Fruit fly (Drosophila melanogaster) whole organism, embryonic: Measurements from ENCODE around the gene P5cr-2.

Experiments used
- Adf1 ChIP-seq: fragments of 200-800 bp; sonication (Bioruptor generic); IDR thresholded peaks from 2 replicates; pipeline ENCODE4 v1.3.6; 2022; ENCODE audit warnings: missing biosample characterization, missing genetic modification characterization
- Bgb ChIP-seq: fragments of 200-800 bp; sonication (Bioruptor generic); IDR thresholded peaks from 2 replicates; pipeline ENCODE4 v1.3.6; 2022; ENCODE audit warnings: missing biosample characterization, missing genetic modification characterization; ENCODE audit not compliant: partially characterized antibody
- CG11456 ChIP-seq: fragments of 200-800 bp; sonication (Bioruptor generic); IDR thresholded peaks from 3 replicates; pipeline ENCODE4 v1.3.6; 2022; ENCODE audit warnings: missing biosample characterization, missing genetic modification characterization
- CG11560 ChIP-seq: fragments of 200-800 bp; sonication (Bioruptor generic); IDR thresholded peaks from 3 replicates; pipeline ENCODE4 v1.3.6; 2022; ENCODE audit warnings: missing biosample characterization, missing genetic modification characterization
- CG13287 ChIP-seq: fragments of 200-800 bp; sonication (Bioruptor generic); IDR thresholded peaks from 2 replicates; pipeline ENCODE4 v1.3.6; 2022; ENCODE audit warnings: missing biosample characterization, missing genetic modification characterization; ENCODE audit not compliant: partially characterized antibody
- CG16813 ChIP-seq: fragments of 200-800 bp; sonication (Bioruptor generic); IDR thresholded peaks from 3 replicates; pipeline ENCODE4 v1.3.6; 2022; ENCODE audit warnings: missing biosample characterization, missing genetic modification characterization; ENCODE audit not compliant: partially characterized antibody
- CG30020 ChIP-seq: fragments of 200-800 bp; optimal IDR thresholded peaks from 2 replicates; lab custom pipeline; 2019; ENCODE audit warnings: missing biosample characterization, mild to moderate bottlenecking, missing genetic modification characterization, moderate library complexity
- CG3163 ChIP-seq: fragments of 200-800 bp; sonication (Bioruptor generic); optimal IDR thresholded peaks from 3 replicates; lab custom pipeline; 2016; ENCODE audit warnings: missing biosample characterization, missing genetic modification characterization
- CG32767 ChIP-seq: fragments of 200-800 bp; sonication (Bioruptor generic); IDR thresholded peaks from 2 replicates; pipeline ENCODE4 v1.3.6; 2022; ENCODE audit warnings: missing biosample characterization, missing genetic modification characterization
- CG3281 ChIP-seq: fragments of 200-800 bp; sonication (Bioruptor generic); optimal IDR thresholded peaks from 3 replicates; lab custom pipeline; 2017; ENCODE audit warnings: missing biosample characterization, mild to moderate bottlenecking, missing genetic modification characterization
- CG34224 ChIP-seq: fragments of 200-800 bp; sonication (Bioruptor generic); IDR thresholded peaks from 3 replicates; pipeline ENCODE4 v1.3.6; 2022; ENCODE audit warnings: missing biosample characterization, missing genetic modification characterization; ENCODE audit not compliant: partially characterized antibody
- CG34422 ChIP-seq: fragments of 200-800 bp; sonication (Bioruptor generic); IDR thresholded peaks from 3 replicates; pipeline ENCODE4 v1.3.6; 2022; ENCODE audit warnings: missing biosample characterization, missing genetic modification characterization
- CG6175 ChIP-seq: fragments of 200-800 bp; sonication (Bioruptor generic); IDR thresholded peaks from 3 replicates; pipeline ENCODE4 v1.3.6; 2022; ENCODE audit warnings: missing biosample characterization, missing genetic modification characterization
- CG6272 ChIP-seq: fragments of 200-800 bp; sonication (Bioruptor generic); IDR thresholded peaks from 2 replicates; pipeline ENCODE4 v1.3.6; 2022; ENCODE audit warnings: missing biosample characterization, missing genetic modification characterization
- CG7786 ChIP-seq: fragments of 200-800 bp; sonication (Bioruptor generic); optimal IDR thresholded peaks from 2 replicates; lab custom pipeline; 2016; ENCODE audit warnings: missing biosample characterization, missing genetic modification characterization
- CG9437 ChIP-seq: fragments of 200-800 bp; sonication (Bioruptor generic); optimal IDR thresholded peaks from 2 replicates; lab custom pipeline; 2018; ENCODE audit warnings: missing biosample characterization, mild to moderate bottlenecking, missing genetic modification characterization
- Dip3 ChIP-seq: fragments of 200-800 bp; sonication (Bioruptor generic); optimal IDR thresholded peaks from 3 replicates; lab custom pipeline; 2016; ENCODE audit warnings: missing biosample characterization, missing genetic modification characterization
- E2f2 ChIP-seq: fragments of 200-800 bp; sonication (Bioruptor generic); IDR thresholded peaks from 2 replicates; pipeline ENCODE4 v1.3.6; 2022; ENCODE audit warnings: missing biosample characterization, missing genetic modification characterization
- Gsc ChIP-seq: fragments of 200-800 bp; sonication (Bioruptor generic); IDR thresholded peaks from 2 replicates; pipeline ENCODE4 v1.3.6; 2022; ENCODE audit warnings: missing biosample characterization, missing genetic modification characterization
- HLH54F ChIP-seq: fragments of 200-800 bp; sonication (Bioruptor generic); optimal IDR thresholded peaks from 3 replicates; lab custom pipeline; 2016; ENCODE audit warnings: missing biosample characterization, missing genetic modification characterization
- Hr39 ChIP-seq: fragments of >200 bp; optimal IDR thresholded peaks from 2 replicates; lab custom pipeline; 2017
- MBD-R2 ChIP-seq: fragments of 200-800 bp; sonication (Bioruptor generic); IDR thresholded peaks from 2 replicates; pipeline ENCODE4 v1.3.6; 2022; ENCODE audit warnings: missing biosample characterization, missing genetic modification characterization
- MESR4 ChIP-seq: fragments of 200-800 bp; sonication (Bioruptor generic); optimal IDR thresholded peaks from 2 replicates; lab custom pipeline; 2018; ENCODE audit warnings: missing biosample characterization, mild to moderate bottlenecking, missing genetic modification characterization, moderate library complexity
- Med ChIP-seq: fragments of 200-800 bp; sonication (Bioruptor generic); peaks from one replicate; lab custom pipeline; 2016; ENCODE audit warnings: missing biosample characterization, missing genetic modification characterization, mild to moderate bottlenecking, inconsistent platforms, moderate library complexity
- Optix ChIP-seq: fragments of 200-800 bp; sonication (Bioruptor generic); IDR thresholded peaks from 3 replicates; pipeline ENCODE4 v1.3.6; 2022; ENCODE audit warnings: missing biosample characterization, missing genetic modification characterization
- Pdp1 ChIP-seq, 2 experiments: fragments of 200-800 bp; sonication (Bioruptor generic); optimal IDR thresholded peaks; 3 replicates each; lab custom pipeline; 2016; ENCODE audit warnings: missing biosample characterization in 2 of 2, missing genetic modification characterization in 2 of 2, mild to moderate bottlenecking in 1 of 2, moderate library complexity in 1 of 2
- Rfx ChIP-seq: fragments of 200-800 bp; sonication (Bioruptor generic); IDR thresholded peaks from 2 replicates; pipeline ENCODE4 v1.3.6; 2022; ENCODE audit warnings: missing biosample characterization, missing genetic modification characterization
- Sin3A ChIP-seq: fragments of >200 bp; optimal IDR thresholded peaks from 2 replicates; lab custom pipeline; 2018
- YL-1 ChIP-seq: fragments of 200-800 bp; sonication (Bioruptor generic); optimal IDR thresholded peaks from 3 replicates; lab custom pipeline; 2017; ENCODE audit warnings: missing biosample characterization, mild to moderate bottlenecking, missing genetic modification characterization
- ato ChIP-seq: fragments of 200-800 bp; sonication (Bioruptor generic); IDR thresholded peaks from 2 replicates; pipeline ENCODE4 v1.3.6; 2022; ENCODE audit warnings: missing biosample characterization, missing genetic modification characterization; ENCODE audit not compliant: partially characterized antibody
- az2 ChIP-seq: fragments of 200-800 bp; sonication (Bioruptor generic); optimal IDR thresholded peaks from 3 replicates; lab custom pipeline; 2016; ENCODE audit warnings: missing biosample characterization, missing genetic modification characterization
- bbx ChIP-seq: fragments of 200-800 bp; sonication (Bioruptor generic); IDR thresholded peaks from 2 replicates; pipeline ENCODE4 v1.3.6; 2022; ENCODE audit warnings: missing biosample characterization, missing genetic modification characterization; ENCODE audit not compliant: partially characterized antibody
- bowl ChIP-seq: fragments of 200-800 bp; sonication (Bioruptor generic); IDR thresholded peaks from 2 replicates; pipeline ENCODE4 v1.3.6; 2022; ENCODE audit warnings: missing biosample characterization, missing genetic modification characterization
- ci ChIP-seq: fragments of 200-800 bp; sonication (Bioruptor generic); IDR thresholded peaks from 3 replicates; pipeline ENCODE4 v1.3.6; 2022; ENCODE audit warnings: missing biosample characterization, missing genetic modification characterization
- dan ChIP-seq: fragments of 200-800 bp; sonication (Bioruptor generic); IDR thresholded peaks from 2 replicates; pipeline ENCODE4 v1.3.6; 2022; ENCODE audit warnings: missing biosample characterization, missing genetic modification characterization
- fru ChIP-seq: fragments of >200 bp; optimal IDR thresholded peaks from 2 replicates; lab custom pipeline; 2017
- gfzf ChIP-seq: fragments of 200-800 bp; sonication (Bioruptor generic); optimal IDR thresholded peaks from 2 replicates; lab custom pipeline; 2016; ENCODE audit warnings: missing biosample characterization, mild to moderate bottlenecking, missing genetic modification characterization, moderate library complexity
- inv ChIP-seq: fragments of 200-800 bp; sonication (Bioruptor generic); IDR thresholded peaks from 2 replicates; pipeline ENCODE4 v1.3.6; 2022; ENCODE audit warnings: missing biosample characterization, missing genetic modification characterization; ENCODE audit not compliant: partially characterized antibody
- pb ChIP-seq: fragments of 200-800 bp; sonication (Bioruptor generic); optimal IDR thresholded peaks from 3 replicates; lab custom pipeline; 2016; ENCODE audit warnings: missing biosample characterization, missing genetic modification characterization
- pfk ChIP-seq: fragments of 200-800 bp; sonication (Bioruptor generic); optimal IDR thresholded peaks from 2 replicates; lab custom pipeline; 2018; ENCODE audit warnings: missing biosample characterization, mild to moderate bottlenecking, missing genetic modification characterization, moderate library complexity
- pzg ChIP-seq: fragments of 200-800 bp; sonication (Bioruptor generic); optimal IDR thresholded peaks from 3 replicates; lab custom pipeline; 2018; ENCODE audit warnings: missing biosample characterization, mild to moderate bottlenecking, missing genetic modification characterization, moderate library complexity
- sens ChIP-seq: fragments of 200-800 bp; sonication (Bioruptor generic); peaks from one replicate; lab custom pipeline; 2016; ENCODE audit warnings: missing biosample characterization, missing genetic modification characterization
- slbo ChIP-seq: fragments of 200-800 bp; sonication (Bioruptor generic); IDR thresholded peaks from 2 replicates; pipeline ENCODE4 v1.3.6; 2022; ENCODE audit warnings: missing biosample characterization, missing genetic modification characterization
- sna ChIP-seq: fragments of 200-800 bp; sonication (Bioruptor generic); IDR thresholded peaks from 2 replicates; pipeline ENCODE4 v1.3.6; 2022; ENCODE audit warnings: missing biosample characterization, missing genetic modification characterization; ENCODE audit not compliant: partially characterized antibody
- tin ChIP-seq: fragments of 200-800 bp; sonication (Bioruptor generic); optimal IDR thresholded peaks from 3 replicates; lab custom pipeline; 2016; ENCODE audit warnings: missing biosample characterization, missing genetic modification characterization
- trem ChIP-seq: fragments of 200-800 bp; optimal IDR thresholded peaks from 3 replicates; lab custom pipeline; 2019; ENCODE audit warnings: missing biosample characterization, mild to moderate bottlenecking, missing genetic modification characterization, moderate library complexity
- twi ChIP-seq: fragments of 200-800 bp; optimal IDR thresholded peaks from 2 replicates; lab custom pipeline; 2019; ENCODE audit warnings: missing biosample characterization, mild to moderate bottlenecking, missing genetic modification characterization, moderate library complexity
- unpg ChIP-seq: fragments of 200-800 bp; sonication (Bioruptor generic); optimal IDR thresholded peaks from 3 replicates; lab custom pipeline; 2018; ENCODE audit warnings: missing biosample characterization, mild to moderate bottlenecking, missing genetic modification characterization, moderate library complexity
- wor ChIP-seq: fragments of 200-800 bp; sonication (Bioruptor generic); IDR thresholded peaks from 2 replicates; pipeline ENCODE4 v1.3.6; 2022; ENCODE audit warnings: missing biosample characterization, missing genetic modification characterization

P5cr-2 gene

dm6 chr3R:17540497-17540822 is 5.8 kb downstream of the P5cr-2 start:
- TF ChIP-seq CG11560 (tag; lab: Robert Waterston, UW), result no peak
- TF ChIP-seq CG32767 (GFP tag; lab: Robert Waterston, UW), result peak; percentile 34; the same call in 1 of the 2 replicates
- 0 out of 3 replicates have a peak, but pooled peaks have one; percentile 57 for TF ChIP-seq CG6175 (GFP tag; lab: Robert Waterston, UW)
- TF ChIP-seq pfk (GFP tag; lab: Kevin White, UChicago), result peak; percentile 90
- no peak for TF ChIP-seq inv (GFP tag; lab: Robert Waterston, UW)
- peak; percentile 63 for TF ChIP-seq YL-1 (GFP tag; lab: Kevin White, UChicago)
- TF ChIP-seq bowl (GFP tag; lab: Robert Waterston, UW), result no peak
- TF ChIP-seq CG34422, result peak; percentile 45; the same call in 1 of the 3 replicates
- no peak for TF ChIP-seq unpg (GFP tag; lab: Kevin White, UChicago)
- TF ChIP-seq Rfx (GFP tag; lab: Robert Waterston, UW), result no peak
- TF ChIP-seq CG34224 (GFP tag; lab: Robert Waterston, UW), result peak; percentile 33; the same call in 1 of the 3 replicates
- peak; percentile 30 for TF ChIP-seq Sin3A (lab: Kevin White, UChicago)
- no peak for TF ChIP-seq CG6272 (GFP tag; lab: Robert Waterston, UW)
- 0 out of 2 replicates have a peak, but pooled peaks have one; percentile 33 for TF ChIP-seq sna (GFP tag; lab: Robert Waterston, UW)
- TF ChIP-seq ato, result 0 out of 2 replicates have a peak, but pooled peaks have one; percentile 23
- 0 out of 2 replicates have a peak, but pooled peaks have one; percentile 10 for TF ChIP-seq bbx (GFP tag; lab: Robert Waterston, UW)
- TF ChIP-seq MESR4, result peak; percentile 95
- TF ChIP-seq Med, result peak; percentile 69
- TF ChIP-seq MBD-R2 (GFP tag; lab: Robert Waterston, UW), result peak; percentile 54
- peak; percentile 19; the same call in 1 of the 2 replicates for TF ChIP-seq CG13287 (GFP tag; lab: Robert Waterston, UW)
- TF ChIP-seq twi (tag; lab: Kevin White, UChicago), result no peak
- peak; percentile 97 for TF ChIP-seq Adf1 (GFP tag; lab: Robert Waterston, UW)
- TF ChIP-seq wor (GFP tag; lab: Robert Waterston, UW), result no peak
- no peak for TF ChIP-seq trem

- TF ChIP-seq Med (peak; percentile 56), CG16813 (GFP tag; lab: Robert Waterston, UW) (0 out of 3 replicates have a peak, but pooled peaks have one; percentile 12), CG11456 (GFP tag; lab: Robert Waterston, UW) (0 out of 3 replicates have a peak, but pooled peaks have one; percentile 38), Hr39 (peak; percentile 6), Dip3 (GFP tag; lab: Kevin White, UChicago) (no peak), sens (peak; percentile 9), Bgb (0 out of 2 replicates have a peak, but pooled peaks have one; percentile 21), slbo (GFP tag; lab: Robert Waterston, UW) (0 out of 2 replicates have a peak, but pooled peaks have one; percentile 10), fru (lab: Kevin White, UChicago) (no peak), az2 (GFP tag; lab: Kevin White, UChicago) (no peak), CG3163 (no peak)
Observed at dm6 chr3R:17544594-17544993, 10.0 kb downstream of the P5cr-2 start.

dm6 chr3R:17546115-17546705 is 11.6 kb downstream of the P5cr-2 start, which contains the start of gene Prx3:
Prx3 (minus strand) TSS chr3R:17546531.
- TF ChIP-seq ci (GFP tag; lab: Robert Waterston, UW) (no peak), CG3281 (no peak), Pdp1 (GFP tag; optimal IDR thresholded peaks at IDR 0.05; lab: Kevin White, UChicago) (peak in 1 of 2 experiments; percentile 99), MBD-R2 (GFP tag; lab: Robert Waterston, UW) (peak; percentile 63), CG13287 (GFP tag; lab: Robert Waterston, UW) (peak; percentile 64), Med (peak; percentile 5), gfzf (GFP tag; lab: Kevin White, UChicago) (peak; percentile 78), CG30020 (no peak), dan (GFP tag; lab: Robert Waterston, UW) (no peak), HLH54F (no peak), Gsc (no peak), CG7786 (GFP tag; lab: Kevin White, UChicago) (no peak), E2f2 (GFP tag; lab: Robert Waterston, UW) (peak; percentile 96), trem (peak; percentile 13), CG9437 (GFP tag; lab: Kevin White, UChicago) (peak; percentile 23), pb (GFP tag; lab: Kevin White, UChicago) (no peak), pzg (GFP tag; lab: Kevin White, UChicago) (peak; percentile 69), Optix (GFP tag; lab: Robert Waterston, UW) (no peak), tin (GFP tag; lab: Kevin White, UChicago) (no peak)
